Worm (Caenorhabditis elegans): Measurements from ENCODE around the gene tra-2.
A peak's percentile ranks its signal among the peaks of the same experiment; 100 is the strongest.

- TF ChIP-seq klf-2 (GFP tag; conservative IDR thresholded peaks at IDR 0.05) (no peak), med-1 (GFP tag; optimal IDR thresholded peaks at IDR 0.05; ENCODE audit: insufficient read depth) (no peak), T22C8.4 (GFP tag; IDR thresholded peaks at IDR 0.05) (no peak), flt-1 (GFP tag; IDR thresholded peaks at IDR 0.05) (0 out of 2 replicates have a peak, but pooled peaks have one; percentile 7)
Measured at ce11 chrII:6939873-6940272, 25.6 kb downstream of the tra-2 start.
